Worm (Caenorhabditis elegans): Measurements from ENCODE around the gene col-177.

ce11 chrX:10979186-10979585 lies 22.5 kb downstream of the col-177 start, which contains the start of gene pxn-2:
- TF ChIP-seq mdl-1 (tag; optimal IDR thresholded peaks at IDR 0.05) (no peak), pha-4 (GFP tag; IDR thresholded peaks at IDR 0.05) (no peak), pha-4 (tag; optimal IDR thresholded peaks at IDR 0.05) (no peak), aly-2 (tag; optimal IDR thresholded peaks at IDR 0.05) (no peak), fkh-10 (GFP tag; optimal IDR thresholded peaks at IDR 0.05) (no peak), lin-39 (tag; optimal IDR thresholded peaks at IDR 0.05) (no peak), egl-27 (tag; optimal IDR thresholded peaks at IDR 0.05) (no peak), nhr-6 (tag; optimal IDR thresholded peaks at IDR 0.05) (no peak), ztf-11 (tag; optimal IDR thresholded peaks at IDR 0.05) (no peak), snpc-1.2 (GFP tag; IDR thresholded peaks at IDR 0.05) (no peak), mxl-3 (GFP tag; optimal IDR thresholded peaks at IDR 0.05) (no peak)

All from whole organism, L4 larva.